Fruit fly (Drosophila melanogaster) whole organism, embryonic: ENCODE measurements around the gene ClC-a.

Experiments used
- Ada2b ChIP-seq: fragments of 200-800 bp; sonication (Bioruptor generic); IDR thresholded peaks from 2 replicates; pipeline ENCODE4 v1.3.6; 2022; ENCODE audit warnings: missing biosample characterization, missing genetic modification characterization
- Atf-2 ChIP-seq: fragments of 200-800 bp; sonication (Bioruptor generic); optimal IDR thresholded peaks from 2 replicates; lab custom pipeline; 2016; ENCODE audit warnings: missing biosample characterization, missing genetic modification characterization
- BEAF-32 ChIP-seq: fragments of 200-800 bp; sonication (Bioruptor generic); optimal IDR thresholded peaks from 3 replicates; lab custom pipeline; 2017; ENCODE audit warnings: missing biosample characterization, missing genetic modification characterization, mild to moderate bottlenecking, moderate library complexity, missing genetic modification reagents
- CG13287 ChIP-seq: fragments of 200-800 bp; sonication (Bioruptor generic); IDR thresholded peaks from 2 replicates; pipeline ENCODE4 v1.3.6; 2022; ENCODE audit warnings: missing biosample characterization, missing genetic modification characterization; ENCODE audit not compliant: partially characterized antibody
- CG14050 ChIP-seq: fragments of 200-800 bp; sonication (Bioruptor generic); IDR thresholded peaks from 3 replicates; pipeline ENCODE4 v1.3.6; 2022; ENCODE audit warnings: missing biosample characterization, missing genetic modification characterization
- CG14441 ChIP-seq: fragments of 200-800 bp; sonication (Bioruptor generic); IDR thresholded peaks from 2 replicates; pipeline ENCODE4 v1.3.6; 2022; ENCODE audit warnings: missing biosample characterization, missing genetic modification characterization
- CG1647 ChIP-seq: fragments of 200-800 bp; sonication (Bioruptor generic); optimal IDR thresholded peaks from 3 replicates; lab custom pipeline; 2016; ENCODE audit warnings: missing biosample characterization, missing genetic modification characterization
- CG32767 ChIP-seq: fragments of 200-800 bp; sonication (Bioruptor generic); IDR thresholded peaks from 2 replicates; pipeline ENCODE4 v1.3.6; 2022; ENCODE audit warnings: missing biosample characterization, missing genetic modification characterization
- CG3281 ChIP-seq: fragments of 200-800 bp; sonication (Bioruptor generic); optimal IDR thresholded peaks from 3 replicates; lab custom pipeline; 2017; ENCODE audit warnings: missing biosample characterization, mild to moderate bottlenecking, missing genetic modification characterization
- CG33213 ChIP-seq: fragments of 200-800 bp; sonication (Bioruptor generic); optimal IDR thresholded peaks from 3 replicates; lab custom pipeline; 2016; ENCODE audit warnings: missing biosample characterization, missing genetic modification characterization
- CG4404 ChIP-seq: fragments of 200-800 bp; sonication (Bioruptor generic); IDR thresholded peaks from 2 replicates; pipeline ENCODE4 v1.3.6; 2022; ENCODE audit warnings: missing biosample characterization, missing genetic modification characterization
- CG4617 ChIP-seq: fragments of 200-800 bp; sonication (Bioruptor generic); optimal IDR thresholded peaks from 3 replicates; lab custom pipeline; 2016; ENCODE audit warnings: missing biosample characterization, missing genetic modification characterization, borderline replicate concordance
- CG6689 ChIP-seq: fragments of 200-800 bp; sonication (Bioruptor generic); IDR thresholded peaks from 2 replicates; pipeline ENCODE4 v1.3.6; 2022; ENCODE audit warnings: missing biosample characterization, missing genetic modification characterization
- CG6854 ChIP-seq: fragments of 200-800 bp; sonication (Bioruptor generic); optimal IDR thresholded peaks from 3 replicates; lab custom pipeline; 2017; ENCODE audit warnings: missing biosample characterization, mild to moderate bottlenecking, missing genetic modification characterization
- CG8765 ChIP-seq: fragments of 200-800 bp; sonication (Bioruptor generic); IDR thresholded peaks from 2 replicates; pipeline ENCODE4 v1.3.6; 2022; ENCODE audit warnings: missing biosample characterization, missing genetic modification characterization
- CG8944 ChIP-seq: fragments of 200-800 bp; sonication (Bioruptor generic); optimal IDR thresholded peaks from 3 replicates; lab custom pipeline; 2016; ENCODE audit warnings: missing biosample characterization, missing genetic modification characterization
- CG9876 ChIP-seq: fragments of 200-800 bp; sonication (Bioruptor generic); optimal IDR thresholded peaks from 2 replicates; lab custom pipeline; 2016; ENCODE audit warnings: missing biosample characterization, missing genetic modification characterization
- CrebB ChIP-seq: fragments of 200-800 bp; sonication (Bioruptor generic); optimal IDR thresholded peaks from 3 replicates; lab custom pipeline; 2018; ENCODE audit warnings: missing biosample characterization, mild to moderate bottlenecking, missing genetic modification characterization
- HLHmδ ChIP-seq: fragments of 200-800 bp; sonication (Bioruptor generic); optimal IDR thresholded peaks from 2 replicates; lab custom pipeline; 2018; ENCODE audit warnings: missing biosample characterization, mild to moderate bottlenecking, missing genetic modification characterization, moderate library complexity
- Lhr ChIP-seq: fragments of 200-800 bp; sonication (Bioruptor generic); optimal IDR thresholded peaks from 3 replicates; lab custom pipeline; 2017; ENCODE audit warnings: mild to moderate bottlenecking, missing biosample characterization, missing genetic modification reagents, missing genetic modification characterization
- Neu2 ChIP-seq: fragments of 200-800 bp; sonication (Bioruptor generic); optimal IDR thresholded peaks from 3 replicates; lab custom pipeline; 2016; ENCODE audit warnings: missing biosample characterization, missing genetic modification characterization, borderline replicate concordance
- Xbp1 ChIP-seq: fragments of 200-800 bp; sonication (Bioruptor generic); optimal IDR thresholded peaks from 3 replicates; lab custom pipeline; 2016; ENCODE audit warnings: missing biosample characterization, mild to moderate bottlenecking, missing genetic modification characterization
- ac ChIP-seq: fragments of 200-800 bp; sonication (Bioruptor generic); optimal IDR thresholded peaks from 3 replicates; lab custom pipeline; 2017; ENCODE audit warnings: missing biosample characterization, mild to moderate bottlenecking, missing genetic modification characterization
- ase ChIP-seq: fragments of 200-800 bp; sonication (Bioruptor generic); IDR thresholded peaks from 3 replicates; pipeline ENCODE4 v1.3.6; 2022; ENCODE audit warnings: missing biosample characterization, missing genetic modification characterization
- ato ChIP-seq: fragments of 200-800 bp; sonication (Bioruptor generic); IDR thresholded peaks from 2 replicates; pipeline ENCODE4 v1.3.6; 2022; ENCODE audit warnings: missing biosample characterization, missing genetic modification characterization; ENCODE audit not compliant: partially characterized antibody
- caup ChIP-seq: fragments of 200-800 bp; sonication (Bioruptor generic); optimal IDR thresholded peaks from 3 replicates; lab custom pipeline; 2017; ENCODE audit warnings: missing biosample characterization, mild to moderate bottlenecking, missing genetic modification characterization, moderate library complexity; ENCODE audit not compliant: severe bottlenecking
- chinmo ChIP-seq: fragments of 200-800 bp; sonication (Bioruptor generic); IDR thresholded peaks from 4 replicates; pipeline ENCODE4 v1.3.6; 2022; ENCODE audit warnings: missing biosample characterization, missing genetic modification characterization; ENCODE audit not compliant: partially characterized antibody
- crol ChIP-seq: fragments of 200-800 bp; sonication (Bioruptor generic); IDR thresholded peaks from 2 replicates; pipeline ENCODE4 v1.3.6; 2022; ENCODE audit warnings: missing biosample characterization, missing genetic modification characterization
- da ChIP-seq: fragments of 200-800 bp; sonication (Bioruptor generic); optimal IDR thresholded peaks from 2 replicates; lab custom pipeline; 2016; ENCODE audit warnings: missing biosample characterization, missing genetic modification characterization
- danr ChIP-seq: fragments of 200-800 bp; sonication (Bioruptor generic); IDR thresholded peaks from 2 replicates; pipeline ENCODE4 v1.3.6; 2022; ENCODE audit warnings: missing biosample characterization, missing genetic modification characterization
- dpn ChIP-seq, 2 experiments: fragments of 200-800 bp; sonication (Bioruptor generic); optimal IDR thresholded peaks; 3 replicates each; lab custom pipeline; 2016; ENCODE audit warnings: missing biosample characterization in 2 of 2, missing genetic modification characterization in 2 of 2
- en ChIP-seq: fragments of 200-800 bp; sonication (Bioruptor generic); optimal IDR thresholded peaks from 2 replicates; lab custom pipeline; 2016; ENCODE audit warnings: missing biosample characterization, missing genetic modification characterization
- grn ChIP-seq: fragments of 200-800 bp; sonication (Bioruptor generic); optimal IDR thresholded peaks from 3 replicates; lab custom pipeline; 2017; ENCODE audit warnings: missing biosample characterization, missing genetic modification characterization
- gsb-n ChIP-seq: fragments of 200-800 bp; sonication (Bioruptor generic); optimal IDR thresholded peaks from 3 replicates; lab custom pipeline; 2018; ENCODE audit warnings: missing biosample characterization, mild to moderate bottlenecking, missing genetic modification characterization
- hb ChIP-seq: fragments of 200-800 bp; sonication (Bioruptor generic); IDR thresholded peaks from 3 replicates; pipeline ENCODE4 v1.3.6; 2022; ENCODE audit warnings: missing biosample characterization, missing genetic modification characterization; ENCODE audit not compliant: partially characterized antibody
- hbn ChIP-seq: fragments of 200-800 bp; sonication (Bioruptor generic); IDR thresholded peaks from 2 replicates; pipeline ENCODE4 v1.3.6; 2022; ENCODE audit warnings: missing biosample characterization, missing genetic modification characterization; ENCODE audit not compliant: partially characterized antibody
- lab ChIP-seq: fragments of 200-800 bp; sonication (Bioruptor generic); optimal IDR thresholded peaks from 3 replicates; lab custom pipeline; 2017; ENCODE audit warnings: missing biosample characterization, missing genetic modification characterization, mild to moderate bottlenecking, moderate library complexity, missing genetic modification reagents
- lola ChIP-seq, 3 experiments: fragments of >200 bp in 2 of 3; fragments of 200-800 bp in 1 of 3; sonication (Bioruptor generic) in 1 of 3; optimal IDR thresholded peaks; 2 replicates each; lab custom pipeline; 2017 to 2019; ENCODE audit warnings: missing biosample characterization in 3 of 3, missing genetic modification characterization in 3 of 3, mild to moderate bottlenecking in 1 of 3, moderate library complexity in 1 of 3
- maf-S ChIP-seq: fragments of 200-800 bp; sonication (Bioruptor generic); optimal IDR thresholded peaks from 2 replicates; lab custom pipeline; 2016; ENCODE audit warnings: missing biosample characterization, missing genetic modification characterization
- p53 ChIP-seq: fragments of 200-800 bp; sonication (Bioruptor generic); optimal IDR thresholded peaks from 2 replicates; lab custom pipeline; 2016; ENCODE audit warnings: missing biosample characterization, missing genetic modification characterization
- prd ChIP-seq, 3 experiments: fragments of >200 bp in 2 of 3; fragments of 200-800 bp in 1 of 3; sonication (Bioruptor generic) in 1 of 3; optimal IDR thresholded peaks in 2 of 3; IDR thresholded peaks in 1 of 3; 2 replicates in 2 of 3; 3 replicates in 1 of 3; pipeline versions ENCODE4 v1.3.6 to Lab custom; 2017 to 2022; ENCODE audit warnings: missing biosample characterization in 1 of 3, missing genetic modification characterization in 1 of 3
- shn ChIP-seq: fragments of 200-800 bp; sonication (Bioruptor generic); optimal IDR thresholded peaks from 3 replicates; lab custom pipeline; 2016; ENCODE audit warnings: missing biosample characterization, missing genetic modification characterization
- slp2 ChIP-seq: fragments of 200-800 bp; sonication (Bioruptor generic); optimal IDR thresholded peaks from 2 replicates; lab custom pipeline; 2016; ENCODE audit warnings: missing biosample characterization, missing genetic modification characterization
- sqz ChIP-seq: fragments of 200-800 bp; sonication (Bioruptor generic); optimal IDR thresholded peaks from 3 replicates; lab custom pipeline; 2018; ENCODE audit warnings: missing biosample characterization, mild to moderate bottlenecking, missing genetic modification characterization
- tgo ChIP-seq: fragments of 200-800 bp; sonication (Bioruptor generic); IDR thresholded peaks from 3 replicates; pipeline ENCODE4 v1.3.6; 2022; ENCODE audit warnings: missing biosample characterization, missing genetic modification characterization
- tio ChIP-seq: fragments of 200-800 bp; sonication (Bioruptor generic); optimal IDR thresholded peaks from 2 replicates; lab custom pipeline; 2017; ENCODE audit warnings: missing biosample characterization, missing genetic modification characterization, inconsistent platforms
- wdn ChIP-seq: fragments of 200-800 bp; sonication (Bioruptor generic); IDR thresholded peaks from 2 replicates; pipeline ENCODE4 v1.3.6; 2022; ENCODE audit warnings: missing biosample characterization, missing genetic modification characterization
- zfh2 ChIP-seq: fragments of 200-800 bp; sonication (Bioruptor generic); optimal IDR thresholded peaks from 2 replicates; lab custom pipeline; 2016; ENCODE audit warnings: missing biosample characterization, missing genetic modification characterization

ClC-a gene

dm6 chr3R:11818930-11819639 is 6.1 kb upstream of the ClC-a start, which contains the start of the genes COX5A and glo (continued):
- no peak for TF ChIP-seq ac (GFP tag; lab: Kevin White, UChicago)
- TF ChIP-seq lab (GFP tag; lab: Kevin White, UChicago) = peak; percentile 84
- peak; percentile 59 for TF ChIP-seq wdn (GFP tag; lab: Robert Waterston, UW)
- TF ChIP-seq CG14050 = peak; percentile 73
- TF ChIP-seq ase (GFP tag; lab: Robert Waterston, UW) = 0 out of 3 replicates have a peak, but pooled peaks have one; percentile 59
- peak; percentile 86 to 89 for TF ChIP-seq dpn (GFP tag; optimal IDR thresholded peaks at IDR 0.05; lab: Kevin White, UChicago)
- peak; percentile 77 for TF ChIP-seq shn (GFP tag; lab: Kevin White, UChicago)
- TF ChIP-seq Lhr (GFP tag; lab: Kevin White, UChicago) = peak; percentile 65
- no peak for TF ChIP-seq prd (optimal IDR thresholded peaks at IDR 0.05; lab: Kevin White, UChicago)
- TF ChIP-seq prd (GFP tag; IDR thresholded peaks at IDR 0.05; lab: Robert Waterston, UW) = peak; percentile 86
- peak; percentile 20; the same call in 1 of the 2 replicates for TF ChIP-seq crol (GFP tag; lab: Robert Waterston, UW)
- TF ChIP-seq CG32767 (GFP tag; lab: Robert Waterston, UW) = no peak
- peak; percentile 84 for TF ChIP-seq zfh2 (GFP tag; lab: Kevin White, UChicago)
- peak; percentile 76 for TF ChIP-seq tgo (GFP tag; lab: Robert Waterston, UW)
- TF ChIP-seq CG4617 = peak; percentile 87
- TF ChIP-seq CG13287 (GFP tag; lab: Robert Waterston, UW) = peak; percentile 40; the same call in 1 of the 2 replicates
- peak; percentile 66 for TF ChIP-seq gsb-n (tag; lab: Kevin White, UChicago)
- no peak for TF ChIP-seq ato (GFP tag; lab: Robert Waterston, UW)
- 0 out of 4 replicates have a peak, but pooled peaks have one; percentile 33 for TF ChIP-seq chinmo (GFP tag; lab: Robert Waterston, UW)
- no peak for TF ChIP-seq danr (GFP tag; lab: Robert Waterston, UW)
- TF ChIP-seq p53 (GFP tag; lab: Kevin White, UChicago) = peak; percentile 76
- peak; percentile 81 for TF ChIP-seq CG8944 (GFP tag; lab: Kevin White, UChicago)
- TF ChIP-seq CG6854 (GFP tag; lab: Kevin White, UChicago) = no peak
- TF ChIP-seq CG8765 (GFP tag; lab: Robert Waterston, UW) = peak; percentile 77
- peak; percentile 44 for TF ChIP-seq da
- no peak for TF ChIP-seq hbn (GFP tag; lab: Robert Waterston, UW)
- TF ChIP-seq CG14441 (GFP tag; lab: Robert Waterston, UW) = peak; percentile 72
- TF ChIP-seq lola (GFP tag; optimal IDR thresholded peaks at IDR 0.05; lab: Kevin White, UChicago) = peak in 1 of 3 experiments; percentile 68
- TF ChIP-seq caup (GFP tag; lab: Kevin White, UChicago) = peak; percentile 71
- peak; percentile 83 for TF ChIP-seq maf-S (GFP tag; lab: Kevin White, UChicago)
- TF ChIP-seq CrebB (tag; lab: Kevin White, UChicago) = peak; percentile 20
- TF ChIP-seq CG33213 (GFP tag; lab: Kevin White, UChicago) = peak; percentile 88
- TF ChIP-seq CG9876 (GFP tag; lab: Kevin White, UChicago) = peak; percentile 75
- TF ChIP-seq CG3281 = peak; percentile 37
- TF ChIP-seq Atf-2 = peak; percentile 74
- TF ChIP-seq en (GFP tag; lab: Kevin White, UChicago) = peak; percentile 69
- TF ChIP-seq CG1647 = peak; percentile 43
- peak; percentile 69 for TF ChIP-seq CG6689
- TF ChIP-seq Ada2b (GFP tag; lab: Robert Waterston, UW) = peak; percentile 73
- TF ChIP-seq grn (GFP tag; lab: Kevin White, UChicago) = peak; percentile 64
- peak; percentile 79 for TF ChIP-seq slp2 (GFP tag; lab: Kevin White, UChicago)
- peak; percentile 87 for TF ChIP-seq Xbp1 (GFP tag; lab: Kevin White, UChicago)
- peak; percentile 57 for TF ChIP-seq Neu2 (GFP tag; lab: Kevin White, UChicago)
- TF ChIP-seq tio (GFP tag; lab: Kevin White, UChicago) = no peak
- peak; percentile 59 for TF ChIP-seq CG4404
- TF ChIP-seq hb (GFP tag; lab: Robert Waterston, UW) = no peak
- no peak for TF ChIP-seq sqz (GFP tag; lab: Kevin White, UChicago)
- peak; percentile 60 for TF ChIP-seq BEAF-32 (GFP tag; lab: Kevin White, UChicago)
- TF ChIP-seq HLHmδ = no peak
